Fruit fly (Drosophila melanogaster) whole organism, wandering third instar larva: ENCODE measurements around the gene mRpS33.

ENCODE experiments used
- Dif ChIP-seq: fragments of 200-275, 200-300 bp; sonication (Bioruptor generic); optimal IDR thresholded peaks from 2 replicates; lab custom pipeline; 2018; ENCODE audit warnings: missing biosample characterization, missing genetic modification characterization; ENCODE audit not compliant: partially characterized antibody
- Vsx2 ChIP-seq: fragments of 200-300, 225-300 bp; sonication (Bioruptor generic); optimal IDR thresholded peaks from 2 replicates; lab custom pipeline; 2018; ENCODE audit warnings: missing biosample characterization, missing genetic modification characterization; ENCODE audit not compliant: partially characterized antibody
- sage ChIP-seq: fragments of 200-800 bp; sonication (Bioruptor generic); optimal IDR thresholded peaks from 2 replicates; lab custom pipeline; 2016; ENCODE audit warnings: missing biosample characterization, mild to moderate bottlenecking, missing genetic modification characterization

DNA sequence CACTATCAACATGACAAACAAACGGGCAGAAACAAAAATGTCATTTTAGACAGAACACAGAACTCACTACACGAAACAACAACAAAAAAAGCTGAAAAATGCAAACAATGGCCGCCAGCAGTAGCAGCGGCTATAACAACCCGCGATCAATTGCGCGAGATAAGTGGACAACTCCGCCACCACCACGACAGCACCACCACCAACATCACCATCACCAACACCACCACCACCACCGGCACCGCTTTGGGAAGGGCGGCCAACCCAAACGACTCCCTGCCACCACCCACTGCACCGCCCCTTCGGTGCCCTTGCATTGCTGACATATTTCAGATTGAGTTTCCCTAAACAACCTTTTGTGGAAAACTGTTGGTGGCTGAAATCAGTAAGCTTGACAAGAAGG, 29.8 kb downstream of the mRpS33 start:
- TF ChIP-seq sage (GFP tag; lab: Kevin White, UChicago), result no peak
- no peak for TF ChIP-seq Vsx2 (GFP tag; lab: Kevin White, UChicago)
- no peak for TF ChIP-seq Dif (GFP tag; lab: Kevin White, UChicago)
